Comparison of ENCODE assay signal across 4 fruit fly cellular contexts in the genomic region with DNA sequence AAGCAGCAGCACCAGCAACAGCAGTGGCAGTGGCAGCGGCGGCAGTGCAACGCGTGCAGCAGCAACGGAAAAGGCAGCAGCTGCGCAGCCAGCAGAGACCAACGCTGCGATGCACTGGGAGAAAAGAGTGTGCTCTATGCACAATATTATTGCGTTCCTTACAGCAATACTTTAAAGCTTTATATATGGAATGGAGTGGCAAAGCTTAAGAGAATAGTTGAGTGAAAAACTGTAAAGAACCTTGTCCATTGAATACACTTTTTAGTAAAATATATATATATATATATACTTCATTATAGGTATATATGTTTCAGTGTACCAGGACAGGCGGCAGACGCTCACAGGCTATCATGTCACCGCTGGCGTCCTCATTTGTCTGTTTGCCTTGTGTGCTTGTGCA.
TF ChIP-seq lines count a peak whose summit lies in the region.

No protein-coding gene starts in this region.

- TF ChIP-seq CTCF in whole organism, embryonic (GFP tag; optimal IDR thresholded peaks at IDR 0.05; lab: Kevin White, UChicago): no peak

TF ChIP-seq in whole organism, embryonic, 481 proteins besides CTCF, POLR2A, EP300 and RAD21 (continues in another document):
- TF ChIP-seq zf30C (GFP tag; optimal IDR thresholded peaks at IDR 0.05; lab: Kevin White, UChicago) (peak; percentile 62), nerfin-2 (GFP tag; IDR thresholded peaks at IDR 0.05; lab: Robert Waterston, UW; ENCODE audit: partially characterized antibody) (no peak), jing (GFP tag; optimal IDR thresholded peaks at IDR 0.05; lab: Kevin White, UChicago) (no peak), CG17328 (GFP tag; IDR thresholded peaks at IDR 0.05; lab: Robert Waterston, UW) (peak; percentile 40; the same call in 1 of the 2 replicates), CG17612 (GFP tag; IDR thresholded peaks at IDR 0.05; lab: Robert Waterston, UW) (no peak), CG2712 (tag; optimal IDR thresholded peaks at IDR 0.05; lab: Kevin White, UChicago) (peak; percentile 53), maf-S (GFP tag; optimal IDR thresholded peaks at IDR 0.05; lab: Kevin White, UChicago) (no peak), CG12391 (tag; optimal IDR thresholded peaks at IDR 0.05; lab: Kevin White, UChicago) (peak; percentile 13), Xrp1 (GFP tag; IDR thresholded peaks at IDR 0.05; lab: Robert Waterston, UW) (peak; percentile 58; the same call in 1 of the 2 replicates), Awh (GFP tag; IDR thresholded peaks at IDR 0.05; lab: Robert Waterston, UW) (no peak), CG1647 (GFP tag; optimal IDR thresholded peaks at IDR 0.05; lab: Kevin White, UChicago) (no peak), CG11247 (GFP tag; IDR thresholded peaks at IDR 0.05; lab: Robert Waterston, UW) (no peak), Blimp-1 (GFP tag; optimal IDR thresholded peaks at IDR 0.05; lab: Kevin White, UChicago) (no peak), ssp (GFP tag; IDR thresholded peaks at IDR 0.05; lab: Robert Waterston, UW) (no peak), CG31441 (GFP tag; IDR thresholded peaks at IDR 0.05; lab: Robert Waterston, UW) (peak; percentile 34; the same call in 1 of the 2 replicates), CG14441 (GFP tag; IDR thresholded peaks at IDR 0.05; lab: Robert Waterston, UW) (no peak), pum (GFP tag; optimal IDR thresholded peaks at IDR 0.05; lab: Kevin White, UChicago) (no peak), CG13287 (GFP tag; IDR thresholded peaks at IDR 0.05; lab: Robert Waterston, UW; ENCODE audit: partially characterized antibody) (no peak), dati (GFP tag; IDR thresholded peaks at IDR 0.05; lab: Robert Waterston, UW) (no peak), fd102C (GFP tag; optimal IDR thresholded peaks at IDR 0.05; lab: Kevin White, UChicago) (no peak), Hey (tag; optimal IDR thresholded peaks at IDR 0.05; lab: Kevin White, UChicago) (no peak)

TF ChIP-seq in whole organism, prepupa, 60 proteins besides CTCF, POLR2A, EP300 and RAD21 (continues in another document):
- TF ChIP-seq CG11902 (GFP tag; optimal IDR thresholded peaks at IDR 0.05; lab: Kevin White, UChicago) (no peak), Hr39 (GFP tag; optimal IDR thresholded peaks at IDR 0.05; lab: Kevin White, UChicago) (peak; percentile 6), Eip93F (GFP tag; optimal IDR thresholded peaks at IDR 0.05; lab: Kevin White, UChicago) (no peak), CG6808 (GFP tag; optimal IDR thresholded peaks at IDR 0.05; lab: Kevin White, UChicago) (peak; percentile 63), lz (GFP tag; optimal IDR thresholded peaks at IDR 0.05; lab: Kevin White, UChicago) (peak; percentile 31), CG16779 (tag; optimal IDR thresholded peaks at IDR 0.05; lab: Kevin White, UChicago) (peak; percentile 52), Hr4 (GFP tag; optimal IDR thresholded peaks at IDR 0.05; lab: Kevin White, UChicago) (peak; percentile 44), acj6 (GFP tag; optimal IDR thresholded peaks at IDR 0.05; lab: Kevin White, UChicago) (peak; percentile 66), salr (GFP tag; optimal IDR thresholded peaks at IDR 0.05; lab: Kevin White, UChicago) (peak; percentile 35 to 39), dsx (GFP tag; optimal IDR thresholded peaks at IDR 0.05; lab: Kevin White, UChicago; ENCODE audit: poor library complexity, severe bottlenecking) (peak; percentile 69), OdsH (GFP tag; optimal IDR thresholded peaks at IDR 0.05; lab: Kevin White, UChicago) (peak; percentile 70), Sox15 (GFP tag; optimal IDR thresholded peaks at IDR 0.05; lab: Kevin White, UChicago) (peak; percentile 11), CG8632 (GFP tag; optimal IDR thresholded peaks at IDR 0.05; lab: Kevin White, UChicago) (peak; percentile 60), Blimp-1 (GFP tag; optimal IDR thresholded peaks at IDR 0.05; lab: Kevin White, UChicago) (no peak), Ets21C (GFP tag; optimal IDR thresholded peaks at IDR 0.05; lab: Kevin White, UChicago) (no peak), topi (GFP tag; optimal IDR thresholded peaks at IDR 0.05; lab: Kevin White, UChicago) (peak; percentile 33), net (GFP tag; optimal IDR thresholded peaks at IDR 0.05; lab: Kevin White, UChicago) (peak; percentile 71), esn (GFP tag; optimal IDR thresholded peaks at IDR 0.05; lab: Kevin White, UChicago) (peak; percentile 43), CG11294 (GFP tag; IDR thresholded peaks at IDR 0.05; lab: Robert Waterston, UW) (0 out of 2 replicates have a peak, but pooled peaks have one; percentile 43), CG9139 (GFP tag; optimal IDR thresholded peaks at IDR 0.05; lab: Kevin White, UChicago) (peak; percentile 66), CG31627 (GFP tag; optimal IDR thresholded peaks at IDR 0.05; lab: Kevin White, UChicago) (no peak), CG8119 (GFP tag; IDR thresholded peaks at IDR 0.05; lab: Robert Waterston, UW) (peak; percentile 66)

TF ChIP-seq in whole organism, pupa, 21 proteins besides CTCF, POLR2A, EP300 and RAD21:
- peak; percentile 56 for TF ChIP-seq CG13204 (GFP tag; optimal IDR thresholded peaks at IDR 0.05; lab: Kevin White, UChicago)
- peak; percentile 83 for TF ChIP-seq CG8159 (tag; optimal IDR thresholded peaks at IDR 0.05; lab: Kevin White, UChicago)
- TF ChIP-seq Pif1B (GFP tag; optimal IDR thresholded peaks at IDR 0.05; lab: Kevin White, UChicago): peak; percentile 7
- TF ChIP-seq CG4496 (GFP tag; IDR thresholded peaks at IDR 0.05; lab: Robert Waterston, UW): peak; percentile 68; the same call in 2 of the 3 replicates
- TF ChIP-seq Snoo (tag; optimal IDR thresholded peaks at IDR 0.05; lab: Kevin White, UChicago): peak; percentile 46
- peak; percentile 59 for TF ChIP-seq CG8301 (tag; optimal IDR thresholded peaks at IDR 0.05; lab: Kevin White, UChicago)
- no peak for TF ChIP-seq Pif1A (GFP tag; optimal IDR thresholded peaks at IDR 0.05; lab: Kevin White, UChicago)
- no peak for TF ChIP-seq EcR (GFP tag; optimal IDR thresholded peaks at IDR 0.05; lab: Kevin White, UChicago)
- peak; percentile 15; the same call in 1 of the 2 replicates for TF ChIP-seq CG12605 (GFP tag; IDR thresholded peaks at IDR 0.05; lab: Robert Waterston, UW)
- TF ChIP-seq CG17806 (tag; optimal IDR thresholded peaks at IDR 0.05; lab: Kevin White, UChicago): peak; percentile 79
- TF ChIP-seq CG34367 (tag; optimal IDR thresholded peaks at IDR 0.05; lab: Kevin White, UChicago): peak; percentile 63
- peak; percentile 55; the same call in 1 of the 2 replicates for TF ChIP-seq CG32121 (GFP tag; IDR thresholded peaks at IDR 0.05; lab: Robert Waterston, UW)
- no peak for TF ChIP-seq gl (tag; optimal IDR thresholded peaks at IDR 0.05; lab: Kevin White, UChicago)
- peak; percentile 78 for TF ChIP-seq CG9948 (tag; optimal IDR thresholded peaks at IDR 0.05; lab: Kevin White, UChicago)
- peak; percentile 81 for TF ChIP-seq CG14655 (GFP tag; optimal IDR thresholded peaks at IDR 0.05; lab: Kevin White, UChicago)
- TF ChIP-seq Ets98B (GFP tag; IDR thresholded peaks at IDR 0.05; lab: Robert Waterston, UW): peak; percentile 27; the same call in 1 of the 2 replicates
- peak; percentile 76 for TF ChIP-seq CG15710 (tag; optimal IDR thresholded peaks at IDR 0.05; lab: Kevin White, UChicago)
- TF ChIP-seq rn (GFP tag; IDR thresholded peaks at IDR 0.05; lab: Robert Waterston, UW): no peak
- TF ChIP-seq fd96Ca (GFP tag; IDR thresholded peaks at IDR 0.05; lab: Robert Waterston, UW): peak; percentile 64; the same call in 2 of the 3 replicates

TF ChIP-seq in whole organism, wandering third instar larva, 38 proteins besides CTCF, POLR2A, EP300 and RAD21 (continues in another document):
- TF ChIP-seq Dfd (GFP tag; optimal IDR thresholded peaks at IDR 0.05; lab: Kevin White, UChicago): no peak
- TF ChIP-seq Dif (GFP tag; optimal IDR thresholded peaks at IDR 0.05; lab: Kevin White, UChicago; ENCODE audit: partially characterized antibody): no peak
- TF ChIP-seq Vsx2 (GFP tag; optimal IDR thresholded peaks at IDR 0.05; lab: Kevin White, UChicago; ENCODE audit: partially characterized antibody): no peak
- no peak for TF ChIP-seq Hnf4 (GFP tag; optimal IDR thresholded peaks at IDR 0.05; lab: Kevin White, UChicago)
- no peak for TF ChIP-seq Hr78 (GFP tag; optimal IDR thresholded peaks at IDR 0.05; lab: Kevin White, UChicago)
- TF ChIP-seq h (GFP tag; optimal IDR thresholded peaks at IDR 0.05; lab: Kevin White, UChicago): peak; percentile 20
- TF ChIP-seq HLH106 (tag; optimal IDR thresholded peaks at IDR 0.05; lab: Kevin White, UChicago): peak; percentile 44
- TF ChIP-seq dmrt93B (GFP tag; optimal IDR thresholded peaks at IDR 0.05; lab: Kevin White, UChicago): peak; percentile 15
- no peak for TF ChIP-seq CG9705 (GFP tag; optimal IDR thresholded peaks at IDR 0.05; lab: Kevin White, UChicago)
- TF ChIP-seq psq (GFP tag; optimal IDR thresholded peaks at IDR 0.05; lab: Kevin White, UChicago): peak; percentile 42
- no peak for TF ChIP-seq GATAd (GFP tag; optimal IDR thresholded peaks at IDR 0.05; lab: Kevin White, UChicago)
- TF ChIP-seq dsf (GFP tag; optimal IDR thresholded peaks at IDR 0.05; lab: Kevin White, UChicago; ENCODE audit: borderline replicate concordance): no peak
- no peak for TF ChIP-seq Hr83 (GFP tag; optimal IDR thresholded peaks at IDR 0.05; lab: Kevin White, UChicago; ENCODE audit: poor library complexity, severe bottlenecking)
- TF ChIP-seq Jra (GFP tag; optimal IDR thresholded peaks at IDR 0.05; lab: Kevin White, UChicago): no peak
- no peak for TF ChIP-seq tai (GFP tag; optimal IDR thresholded peaks at IDR 0.05; lab: Kevin White, UChicago)
- no peak for TF ChIP-seq br (GFP tag; optimal IDR thresholded peaks at IDR 0.05; lab: Kevin White, UChicago)
- TF ChIP-seq Myc (optimal IDR thresholded peaks at IDR 0.05; lab: Kevin White, UChicago): no peak
- TF ChIP-seq lola (GFP tag; optimal IDR thresholded peaks at IDR 0.05; lab: Kevin White, UChicago): no peak
- TF ChIP-seq usp (GFP tag; optimal IDR thresholded peaks at IDR 0.05; lab: Kevin White, UChicago): no peak
- peak in 1 of 2 experiments; percentile 35 for TF ChIP-seq foxo (GFP tag; optimal IDR thresholded peaks at IDR 0.05; lab: Kevin White, UChicago)
- no peak for TF ChIP-seq dl (GFP tag; optimal IDR thresholded peaks at IDR 0.05; lab: Kevin White, UChicago; ENCODE audit: insufficient read depth in 1 of 2, partially characterized antibody in 2 of 2)
- TF ChIP-seq ey (GFP tag; optimal IDR thresholded peaks at IDR 0.05; lab: Kevin White, UChicago): no peak
- TF ChIP-seq N (GFP tag; optimal IDR thresholded peaks at IDR 0.05; lab: Kevin White, UChicago): no peak
- peak; percentile 12 for TF ChIP-seq fru (GFP tag; optimal IDR thresholded peaks at IDR 0.05; lab: Kevin White, UChicago)
- peak; percentile 22 for TF ChIP-seq Sp1 (GFP tag; optimal IDR thresholded peaks at IDR 0.05; lab: Kevin White, UChicago)
- no peak for TF ChIP-seq Mio (GFP tag; optimal IDR thresholded peaks at IDR 0.05; lab: Kevin White, UChicago)
- peak; percentile 19 for TF ChIP-seq rgr (GFP tag; optimal IDR thresholded peaks at IDR 0.05; lab: Kevin White, UChicago)
- TF ChIP-seq CrebA (GFP tag; optimal IDR thresholded peaks at IDR 0.05; lab: Kevin White, UChicago; ENCODE audit: borderline replicate concordance): no peak
- TF ChIP-seq jim (GFP tag; optimal IDR thresholded peaks at IDR 0.05; lab: Kevin White, UChicago): no peak
- no peak for TF ChIP-seq pan (optimal IDR thresholded peaks at IDR 0.05; lab: Kevin White, UChicago)
